Fruit fly (Drosophila melanogaster): ENCODE data around the gene CG31957.
A peak's percentile ranks its signal among the peaks of the same experiment; 100 is the strongest.

Gene CG31957

dm6 chr2L:3877011-3877410 is 4.8 kb upstream of the CG31957 start:
- no peak for TF ChIP-seq CG17801 (GFP tag; optimal IDR thresholded peaks at IDR 0.05; ENCODE audit: partially characterized antibody)

- no peak for TF ChIP-seq CG17801 (GFP tag; optimal IDR thresholded peaks at IDR 0.05; ENCODE audit: partially characterized antibody)
Observed at dm6 chr2L:3867474-3868082, 4.7 kb downstream of the CG31957 start, which contains the start of gene Cep97. Gene Cep97, plus strand, starts transcription at chr2L:3867697.

- peak; percentile 21 for TF ChIP-seq CG17801 (GFP tag; optimal IDR thresholded peaks at IDR 0.05; ENCODE audit: partially characterized antibody)
Observed at dm6 chr2L:3862437-3863041, 9.7 kb downstream of the CG31957 start, which contains the start of gene TTLL4B. Gene TTLL4B, plus strand, starts transcription at chr2L:3862668.

dm6 chr2L:3861388-3861787 is 10.9 kb downstream of the CG31957 start:
- no peak for TF ChIP-seq CG17801 (GFP tag; optimal IDR thresholded peaks at IDR 0.05; ENCODE audit: partially characterized antibody)

- no peak for TF ChIP-seq CG17801 (GFP tag; optimal IDR thresholded peaks at IDR 0.05; ENCODE audit: partially characterized antibody)
Observed at dm6 chr2L:3858118-3858517, 14.1 kb downstream of the CG31957 start.

- no peak for TF ChIP-seq CG17801 (GFP tag; optimal IDR thresholded peaks at IDR 0.05; ENCODE audit: partially characterized antibody)
Observed at dm6 chr2L:3856372-3856771, 15.9 kb downstream of the CG31957 start.

dm6 chr2L:3855528-3856189 is 16.6 kb downstream of the CG31957 start:
- no peak for TF ChIP-seq CG17801 (GFP tag; optimal IDR thresholded peaks at IDR 0.05; ENCODE audit: partially characterized antibody)

dm6 chr2L:3853507-3854030 is 18.7 kb downstream of the CG31957 start:
- no peak for TF ChIP-seq CG17801 (GFP tag; optimal IDR thresholded peaks at IDR 0.05; ENCODE audit: partially characterized antibody)

dm6 chr2L:3852120-3852519 is 20.1 kb downstream of the CG31957 start:
- TF ChIP-seq CG17801 (GFP tag; optimal IDR thresholded peaks at IDR 0.05; ENCODE audit: partially characterized antibody), result no peak

- TF ChIP-seq CG17801 (GFP tag; optimal IDR thresholded peaks at IDR 0.05; ENCODE audit: partially characterized antibody), result no peak
Observed at dm6 chr2L:3851308-3851707, 20.9 kb downstream of the CG31957 start.

- TF ChIP-seq CG17801 (GFP tag; optimal IDR thresholded peaks at IDR 0.05; ENCODE audit: partially characterized antibody), result no peak
Observed at dm6 chr2L:3847908-3848307, 24.4 kb downstream of the CG31957 start.

dm6 chr2L:3846520-3846919 is 25.7 kb downstream of the CG31957 start:
- no peak for TF ChIP-seq CG17801 (GFP tag; optimal IDR thresholded peaks at IDR 0.05; ENCODE audit: partially characterized antibody)

dm6 chr2L:3844898-3845713 is 27.2 kb downstream of the CG31957 start:
- no peak for TF ChIP-seq CG17801 (GFP tag; optimal IDR thresholded peaks at IDR 0.05; ENCODE audit: partially characterized antibody)

- no peak for TF ChIP-seq CG17801 (GFP tag; optimal IDR thresholded peaks at IDR 0.05; ENCODE audit: partially characterized antibody)
Observed at dm6 chr2L:3844135-3844534, 28.1 kb downstream of the CG31957 start.

- no peak for TF ChIP-seq CG17801 (GFP tag; optimal IDR thresholded peaks at IDR 0.05; ENCODE audit: partially characterized antibody)
Observed at dm6 chr2L:3840975-3841374, 31.3 kb downstream of the CG31957 start.
